Worm (Caenorhabditis elegans): ENCODE results near the gene nhr-228.

DNA sequence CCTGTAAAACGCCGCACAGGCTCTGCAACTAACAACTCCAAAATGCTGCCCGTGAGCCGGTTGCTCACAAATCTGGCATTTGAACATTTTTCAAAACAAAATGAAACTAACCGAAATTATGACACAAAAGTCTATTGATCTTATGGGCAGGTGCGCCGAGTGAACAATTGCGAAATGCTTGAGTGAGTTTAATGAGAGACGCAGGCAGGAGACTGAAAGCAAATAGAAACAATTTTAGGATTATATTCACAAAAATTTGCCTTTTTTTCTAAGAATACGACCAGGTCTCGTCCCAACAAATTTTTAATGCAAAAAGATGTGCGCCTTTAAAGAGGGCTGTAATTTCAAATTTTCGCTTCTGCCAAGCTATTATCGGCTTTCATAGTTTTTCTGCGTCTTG lies 17.1 kb upstream of the nhr-228 start, which contains the start of gene nhr-183:
- no peak for TF ChIP-seq nhr-237 (tag; optimal IDR thresholded peaks at IDR 0.05)
- TF ChIP-seq sptf-1 (tag; optimal IDR thresholded peaks at IDR 0.05) = no peak
- no peak for TF ChIP-seq unc-120 (tag; optimal IDR thresholded peaks at IDR 0.05; ENCODE audit: poor library complexity, severe bottlenecking)
- TF ChIP-seq unc-62 (GFP tag; optimal IDR thresholded peaks at IDR 0.05) = no peak
- no peak for TF ChIP-seq lsy-2 (tag; optimal IDR thresholded peaks at IDR 0.05)
- no peak for TF ChIP-seq pha-4 (tag; optimal IDR thresholded peaks at IDR 0.05)
- TF ChIP-seq bed-3 (GFP tag; optimal IDR thresholded peaks at IDR 0.05) = no peak
- no peak for TF ChIP-seq mep-1 (tag; optimal IDR thresholded peaks at IDR 0.05)
- no peak for TF ChIP-seq nhr-28 (tag; optimal IDR thresholded peaks at IDR 0.05)
- TF ChIP-seq lin-13 (tag; optimal IDR thresholded peaks at IDR 0.05) = no peak
- TF ChIP-seq ces-1 (GFP tag; optimal IDR thresholded peaks at IDR 0.05) = no peak
- no peak for TF ChIP-seq snpc-4 (tag; optimal IDR thresholded peaks at IDR 0.05)
- TF ChIP-seq ztf-11 (tag; optimal IDR thresholded peaks at IDR 0.05) = no peak
